Worm (Caenorhabditis elegans) whole organism, L3 larva: Measurements from ENCODE around the gene R10E9.2.

ENCODE experiments used
- R02D3.7 ChIP-seq: fragments of 150-350 bp; optimal IDR thresholded peaks from 2 replicates; lab custom pipeline; 2014; ENCODE audit warnings: missing biosample characterization, missing genetic modification characterization
- ZK546.5 ChIP-seq: sonication (generic microtip); optimal IDR thresholded peaks from 2 replicates; lab custom pipeline; 2017; ENCODE audit warnings: missing biosample characterization, missing genetic modification characterization
- aly-2 ChIP-seq: fragments of 150-350 bp; optimal IDR thresholded peaks from 2 replicates; lab custom pipeline; 2014; ENCODE audit warnings: missing biosample characterization, missing genetic modification characterization
- ama-1 ChIP-seq: fragments of 150-350 bp; optimal IDR thresholded peaks from 2 replicates; lab custom pipeline; 2018
- ceh-28 ChIP-seq: fragments of 150-350 bp; optimal IDR thresholded peaks from 2 replicates; lab custom pipeline; 2014; ENCODE audit warnings: missing biosample characterization, missing genetic modification reagents, missing genetic modification characterization
- ceh-82 ChIP-seq: fragments of 150-350 bp; optimal IDR thresholded peaks from 2 replicates; lab custom pipeline; 2014; ENCODE audit warnings: missing biosample characterization, missing genetic modification characterization
- ceh-9 ChIP-seq: sonication (generic microtip); optimal IDR thresholded peaks from 2 replicates; lab custom pipeline; 2018; ENCODE audit warnings: missing biosample characterization, missing genetic modification characterization
- daf-12 ChIP-seq: fragments of 150-350 bp; optimal IDR thresholded peaks from 2 replicates; lab custom pipeline; 2014; ENCODE audit warnings: missing biosample characterization, missing genetic modification reagents, missing genetic modification characterization
- egl-27 ChIP-seq: sonication (generic microtip); optimal IDR thresholded peaks from 4 replicates; lab custom pipeline; 2017; ENCODE audit warnings: missing biosample characterization, missing genetic modification reagents, missing genetic modification characterization
- egl-5 ChIP-seq: fragments of 150-350 bp; optimal IDR thresholded peaks from 2 replicates; lab custom pipeline; 2017; ENCODE audit warnings: missing biosample characterization, missing genetic modification reagents, missing genetic modification characterization, inconsistent platforms
- elt-1 ChIP-seq: fragments of 150-350 bp; optimal IDR thresholded peaks from 2 replicates; lab custom pipeline; 2014; ENCODE audit warnings: missing biosample characterization, missing genetic modification characterization
- eor-1 ChIP-seq, 2 experiments: fragments of 150-350 bp; optimal IDR thresholded peaks; 2 replicates each; lab custom pipeline; 2014 to 2018; ENCODE audit warnings: missing biosample characterization in 2 of 2, missing genetic modification characterization in 2 of 2
- fkh-10 ChIP-seq: sonication (generic microtip); optimal IDR thresholded peaks from 2 replicates; lab custom pipeline; 2017; ENCODE audit warnings: missing biosample characterization, missing genetic modification reagents, missing genetic modification characterization
- fkh-2 ChIP-seq: fragments of 150-350 bp; optimal IDR thresholded peaks from 2 replicates; lab custom pipeline; 2014; ENCODE audit warnings: missing biosample characterization, missing genetic modification reagents, missing genetic modification characterization
- fos-1 ChIP-seq: fragments of 150-350 bp; optimal IDR thresholded peaks from 2 replicates; lab custom pipeline; 2014; ENCODE audit warnings: missing biosample characterization, missing genetic modification characterization
- jun-1 ChIP-seq: fragments of 150-350 bp; optimal IDR thresholded peaks from 2 replicates; lab custom pipeline; 2014; ENCODE audit warnings: missing biosample characterization, missing genetic modification reagents, missing genetic modification characterization
- lin-39 ChIP-seq: fragments of 150-350 bp; optimal IDR thresholded peaks from 2 replicates; lab custom pipeline; 2018; ENCODE audit warnings: missing biosample characterization, missing genetic modification reagents, missing genetic modification characterization
- lsy-12 ChIP-seq: sonication (generic microtip); optimal IDR thresholded peaks from 2 replicates; lab custom pipeline; 2016; ENCODE audit warnings: mild to moderate bottlenecking, missing genetic modification characterization, missing compliant biosample characterization
- mdl-1 ChIP-seq: fragments of 150-350 bp; optimal IDR thresholded peaks from 2 replicates; lab custom pipeline; 2014; ENCODE audit warnings: missing biosample characterization, missing genetic modification characterization
- mml-1 ChIP-seq: fragments of 150-350 bp; sonication (generic microtip); optimal IDR thresholded peaks from 3 replicates; lab custom pipeline; 2014; ENCODE audit warnings: missing biosample characterization, missing genetic modification characterization
- nfya-1 ChIP-seq: sonication (generic microtip); optimal IDR thresholded peaks from 2 replicates; lab custom pipeline; 2017; ENCODE audit warnings: missing genetic modification characterization, mild to moderate bottlenecking, missing compliant biosample characterization, antibody characterized with exemption, moderate library complexity; ENCODE audit not compliant: insufficient read depth
- nhr-11 ChIP-seq: fragments of 150-350 bp; optimal IDR thresholded peaks from 2 replicates; lab custom pipeline; 2014; ENCODE audit warnings: missing biosample characterization, missing genetic modification characterization
- nhr-12 ChIP-seq: fragments of 150-350 bp; optimal IDR thresholded peaks from 2 replicates; lab custom pipeline; 2014; ENCODE audit warnings: missing biosample characterization, missing genetic modification characterization
- nhr-23 ChIP-seq: fragments of 150-350 bp; optimal IDR thresholded peaks from 2 replicates; lab custom pipeline; 2014; ENCODE audit warnings: missing biosample characterization, missing genetic modification reagents, missing genetic modification characterization
- nhr-237 ChIP-seq: fragments of 150-350 bp; optimal IDR thresholded peaks from 2 replicates; lab custom pipeline; 2014; ENCODE audit warnings: missing biosample characterization, missing genetic modification characterization
- nhr-43 ChIP-seq: sonication (generic microtip); optimal IDR thresholded peaks from 2 replicates; lab custom pipeline; 2016; ENCODE audit warnings: mild to moderate bottlenecking, missing genetic modification characterization, missing compliant biosample characterization; ENCODE audit not compliant: poor library complexity, severe bottlenecking
- nhr-76 ChIP-seq: fragments of 150-350 bp; sonication (generic microtip); optimal IDR thresholded peaks from 5 replicates; lab custom pipeline; 2014; ENCODE audit warnings: missing biosample characterization, missing genetic modification characterization
- nhr-77 ChIP-seq: fragments of 150-350 bp; optimal IDR thresholded peaks from 2 replicates; lab custom pipeline; 2014; ENCODE audit warnings: missing biosample characterization, missing genetic modification characterization
- pha-4 ChIP-seq: fragments of 150-350 bp; optimal IDR thresholded peaks from 2 replicates; lab custom pipeline; 2014; ENCODE audit warnings: missing biosample characterization, missing genetic modification reagents, missing genetic modification characterization
- pqm-1 ChIP-seq: fragments of 150-350 bp; optimal IDR thresholded peaks from 2 replicates; lab custom pipeline; 2017; ENCODE audit warnings: missing biosample characterization, missing genetic modification characterization, inconsistent platforms
- sea-2 ChIP-seq: fragments of 150-350 bp; sonication (generic microtip); optimal IDR thresholded peaks from 4 replicates; lab custom pipeline; 2014; ENCODE audit warnings: missing biosample characterization, missing genetic modification reagents, missing genetic modification characterization
- skn-1 ChIP-seq: fragments of 150-350 bp; optimal IDR thresholded peaks from 2 replicates; lab custom pipeline; 2014; ENCODE audit warnings: missing biosample characterization, missing genetic modification characterization
- snpc-4 ChIP-seq: fragments of 150-350 bp; optimal IDR thresholded peaks from 2 replicates; lab custom pipeline; 2014; ENCODE audit warnings: missing biosample characterization, missing genetic modification characterization
- tbx-2 ChIP-seq: sonication (generic microtip); optimal IDR thresholded peaks from 2 replicates; lab custom pipeline; 2016; ENCODE audit warnings: mild to moderate bottlenecking, missing genetic modification characterization, missing compliant biosample characterization
- unc-39 ChIP-seq: sonication (generic microtip); optimal IDR thresholded peaks from 4 replicates; lab custom pipeline; 2017; ENCODE audit warnings: missing biosample characterization, missing genetic modification characterization
- unc-62 ChIP-seq: fragments of 150-350 bp; sonication (generic microtip); optimal IDR thresholded peaks from 4 replicates; lab custom pipeline; 2014; ENCODE audit warnings: missing biosample characterization, missing genetic modification reagents, missing genetic modification characterization

R10E9.2 gene

DNA sequence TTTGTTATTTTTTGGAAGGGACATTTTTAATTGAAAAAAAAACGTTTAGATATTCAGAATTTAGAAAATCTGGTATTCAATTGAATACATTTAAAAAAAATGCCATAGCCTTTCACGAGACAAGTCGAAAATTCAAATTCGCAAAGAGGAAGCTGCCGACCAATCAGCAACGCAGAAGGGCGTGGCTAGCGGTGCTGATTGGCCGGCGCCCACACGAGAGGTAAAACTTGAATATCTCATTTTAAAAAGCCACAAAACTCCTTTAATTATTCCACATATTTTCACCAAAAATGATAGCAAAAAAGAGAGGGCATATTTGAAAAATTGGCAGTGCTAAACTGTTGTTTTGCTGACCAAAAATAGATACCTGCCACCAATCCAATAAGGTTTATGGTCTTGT is 10.4 kb upstream of the R10E9.2 start:
- TF ChIP-seq eor-1 (tag; optimal IDR thresholded peaks at IDR 0.05; lab: Kevin White, UChicago) (no peak), R02D3.7 (tag; lab: Kevin White, UChicago) (no peak), elt-1 (tag; lab: Kevin White, UChicago) (no peak), nfya-1 (tag; lab: Kevin White, UChicago) (peak; percentile 75), nhr-237 (tag; lab: Kevin White, UChicago) (no peak)
- TF ChIP-seq, all 47 proteins: peak for 1

DNA sequence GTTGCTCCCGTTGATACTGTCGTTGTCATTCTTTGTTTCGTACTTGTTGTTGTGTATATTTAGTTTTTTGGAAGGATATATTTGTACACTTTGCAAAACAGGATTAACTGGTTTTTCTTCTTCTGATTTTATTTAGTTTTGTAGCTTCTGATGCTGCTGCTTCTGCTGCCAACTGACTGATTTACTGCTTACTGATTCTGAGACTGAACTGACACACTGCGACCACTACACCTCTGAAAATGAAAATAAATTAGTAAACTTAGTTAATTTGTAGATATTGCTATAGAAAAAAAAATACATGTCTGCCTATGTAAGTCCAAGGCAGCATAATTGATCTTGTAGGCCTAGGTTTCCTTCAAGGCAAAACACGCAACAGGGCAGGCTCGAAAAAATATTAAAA is 8.6 kb upstream of the R10E9.2 start, which contains the start of gene R10E9.4:
TSS of gene R10E9.4 (minus strand) at position 101 of the 400 bp plus-strand sequence.
- no peak for TF ChIP-seq nhr-11
- TF ChIP-seq ZK546.5 (tag; lab: Kevin White, UChicago) = no peak
- TF ChIP-seq nhr-76 (tag; lab: Kevin White, UChicago) = no peak
- no peak for TF ChIP-seq pqm-1 (tag; lab: Kevin White, UChicago)
- no peak for TF ChIP-seq egl-27 (tag; lab: Kevin White, UChicago)
- TF ChIP-seq ceh-82 = no peak
- TF ChIP-seq ceh-9 = no peak
- no peak for TF ChIP-seq mml-1 (tag; lab: Kevin White, UChicago)
- TF ChIP-seq fkh-2 (tag; lab: Kevin White, UChicago) = no peak
- no peak for TF ChIP-seq egl-5 (tag; lab: Kevin White, UChicago)
- no peak for TF ChIP-seq ceh-28
- no peak for TF ChIP-seq lin-39 (tag; lab: Kevin White, UChicago)
- TF ChIP-seq nhr-43 (tag; lab: Kevin White, UChicago) = no peak
- no peak for TF ChIP-seq nhr-77 (tag; lab: Kevin White, UChicago)
- TF ChIP-seq pha-4 (tag; lab: Kevin White, UChicago) = no peak
- TF ChIP-seq jun-1 (tag; lab: Kevin White, UChicago) = no peak
- no peak for TF ChIP-seq fkh-10 (GFP tag; lab: Kevin White, UChicago)
- no peak for TF ChIP-seq mdl-1 (tag; lab: Kevin White, UChicago)
- no peak for TF ChIP-seq elt-1 (tag; lab: Kevin White, UChicago)
- TF ChIP-seq R02D3.7 (tag; lab: Kevin White, UChicago) = no peak

DNA sequence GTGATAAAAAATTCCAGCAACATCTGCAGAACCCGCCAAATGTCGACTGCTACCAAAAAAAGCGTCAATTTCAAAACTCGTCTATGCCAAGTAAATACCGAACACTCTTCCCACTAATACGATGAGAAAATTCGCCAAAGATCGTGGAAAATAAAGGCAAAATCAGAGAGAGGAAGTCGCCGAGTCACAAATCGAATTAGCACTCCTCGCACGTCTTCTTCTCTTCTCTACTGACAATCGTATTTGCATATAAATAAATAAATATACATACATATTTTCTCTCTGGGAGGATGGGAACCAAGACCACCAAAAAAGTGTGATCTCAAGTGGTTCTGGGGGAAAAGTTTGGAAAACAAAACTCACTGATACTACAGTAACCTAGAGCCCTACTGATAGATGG is 6.3 kb upstream of the R10E9.2 start:
- no peak for TF ChIP-seq sea-2 (GFP tag; lab: Kevin White, UChicago)
- no peak for TF ChIP-seq tbx-2
- TF ChIP-seq snpc-4 (tag; lab: Kevin White, UChicago) = no peak
- no peak for TF ChIP-seq fos-1 (tag; lab: Kevin White, UChicago)
- no peak for TF ChIP-seq jun-1 (tag; lab: Kevin White, UChicago)
- no peak for TF ChIP-seq R02D3.7 (tag; lab: Kevin White, UChicago)
- TF ChIP-seq egl-5 (tag; lab: Kevin White, UChicago) = no peak
- no peak for TF ChIP-seq nhr-23
- no peak for TF ChIP-seq egl-27 (tag; lab: Kevin White, UChicago)
- no peak for TF ChIP-seq nhr-237 (tag; lab: Kevin White, UChicago)
- no peak for TF ChIP-seq fkh-2 (tag; lab: Kevin White, UChicago)

DNA sequence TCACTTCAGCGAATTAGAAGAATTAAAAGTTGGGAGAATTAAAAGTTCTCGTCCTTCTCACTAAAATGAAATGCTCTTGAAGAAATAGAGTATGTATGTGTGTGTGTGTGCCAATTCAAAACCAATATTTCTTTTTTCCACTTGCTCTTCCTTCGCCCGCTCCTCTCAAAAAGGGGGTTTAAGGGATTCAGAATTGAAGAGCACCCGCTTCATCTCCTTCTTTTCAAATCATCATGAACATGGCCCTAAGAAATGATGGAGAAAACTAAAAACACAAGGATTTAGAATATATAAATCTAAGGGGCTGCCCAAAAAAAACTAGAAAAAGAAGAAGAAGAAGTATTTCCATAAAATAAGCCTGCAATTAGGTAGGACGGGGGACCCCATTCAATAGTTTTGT is 5.0 kb upstream of the R10E9.2 start:
- no peak for TF ChIP-seq mdl-1 (tag; lab: Kevin White, UChicago)
- TF ChIP-seq lin-39 (tag; lab: Kevin White, UChicago) = peak; percentile 38
- TF ChIP-seq, all 47 proteins: peak for 1

DNA sequence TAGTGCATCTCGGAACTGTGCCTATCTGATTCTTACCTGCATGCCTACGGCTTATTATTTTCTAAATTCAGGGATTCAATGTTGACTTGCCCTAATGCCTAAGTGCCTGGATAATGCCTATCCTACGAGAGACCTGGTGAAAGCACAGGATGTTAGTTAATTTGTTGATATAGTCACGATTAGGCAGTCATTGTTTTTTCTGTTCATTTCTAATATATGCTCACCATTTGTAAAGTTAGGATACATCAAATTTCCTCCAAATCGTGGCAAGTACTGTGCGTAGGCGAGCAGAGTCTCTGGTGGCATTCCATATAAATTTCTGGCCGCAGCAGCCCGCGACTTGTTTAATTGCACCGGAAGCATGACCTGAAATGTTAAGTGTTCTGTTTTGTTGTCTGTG is 2.0 kb upstream of the R10E9.2 start:
- no peak for TF ChIP-seq ceh-9
- no peak for TF ChIP-seq eor-1 (tag; optimal IDR thresholded peaks at IDR 0.05; lab: Kevin White, UChicago)
- TF ChIP-seq ceh-28 = no peak
- no peak for TF ChIP-seq nhr-76 (tag; lab: Kevin White, UChicago)
- no peak for TF ChIP-seq pqm-1 (tag; lab: Kevin White, UChicago)
- no peak for TF ChIP-seq daf-12 (tag; lab: Kevin White, UChicago)
- TF ChIP-seq nhr-43 (tag; lab: Kevin White, UChicago) = no peak
- no peak for TF ChIP-seq R02D3.7 (tag; lab: Kevin White, UChicago)
- TF ChIP-seq mdl-1 (tag; lab: Kevin White, UChicago) = no peak
- no peak for TF ChIP-seq skn-1 (tag; lab: Kevin White, UChicago)
- no peak for TF ChIP-seq mml-1 (tag; lab: Kevin White, UChicago)
- no peak for TF ChIP-seq unc-62 (GFP tag; lab: Kevin White, UChicago)
- TF ChIP-seq unc-39 (tag; lab: Kevin White, UChicago) = no peak
- TF ChIP-seq nhr-12 (tag; lab: Kevin White, UChicago) = no peak
- TF ChIP-seq lsy-12 (tag; lab: Kevin White, UChicago) = no peak
- TF ChIP-seq aly-2 (tag; lab: Kevin White, UChicago) = no peak
- no peak for TF ChIP-seq egl-27 (tag; lab: Kevin White, UChicago)
- TF ChIP-seq ama-1 (lab: Kevin White, UChicago) = no peak
